Fruit fly (Drosophila melanogaster) whole organism, larva: ENCODE results near the gene CG5180.

Experiments
- noc ChIP-seq: fragments of 200-800 bp; sonication (Bioruptor generic); optimal IDR thresholded peaks from 3 replicates; lab custom pipeline; 2019; ENCODE audit warnings: missing biosample characterization, mild to moderate bottlenecking, missing genetic modification characterization, moderate library complexity

Gene CG5180

DNA sequence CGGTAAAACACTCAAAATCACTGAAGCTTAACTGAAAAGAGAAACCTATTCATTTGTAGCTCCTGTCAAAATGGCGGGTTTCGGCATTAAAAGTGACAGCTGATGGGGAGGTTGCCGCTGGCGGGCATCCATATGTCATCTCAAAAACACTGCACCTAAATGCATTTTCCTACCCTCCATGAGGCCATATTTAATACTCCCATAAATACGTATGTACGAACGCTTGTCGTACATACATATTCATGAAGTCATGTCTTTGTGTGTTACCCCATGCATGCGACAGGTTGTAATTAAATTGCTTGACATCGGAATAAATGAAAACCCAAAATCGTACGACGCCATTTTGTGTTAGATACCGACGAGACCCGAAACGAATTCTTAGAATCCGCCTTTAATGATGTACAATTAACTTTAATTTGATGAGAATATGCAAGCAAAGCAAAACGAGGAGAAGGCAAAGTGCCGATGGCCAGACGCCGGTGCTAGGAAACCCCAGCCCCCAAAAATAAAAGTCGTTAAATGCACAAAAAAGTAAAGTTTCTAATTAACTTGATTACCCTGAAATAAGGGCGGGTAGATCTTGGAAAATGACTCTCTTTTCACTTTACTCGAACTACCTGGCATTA is 38.7 kb downstream of the CG5180 start:
- TF ChIP-seq noc (tag; lab: Kevin White, UChicago), result no peak

DNA sequence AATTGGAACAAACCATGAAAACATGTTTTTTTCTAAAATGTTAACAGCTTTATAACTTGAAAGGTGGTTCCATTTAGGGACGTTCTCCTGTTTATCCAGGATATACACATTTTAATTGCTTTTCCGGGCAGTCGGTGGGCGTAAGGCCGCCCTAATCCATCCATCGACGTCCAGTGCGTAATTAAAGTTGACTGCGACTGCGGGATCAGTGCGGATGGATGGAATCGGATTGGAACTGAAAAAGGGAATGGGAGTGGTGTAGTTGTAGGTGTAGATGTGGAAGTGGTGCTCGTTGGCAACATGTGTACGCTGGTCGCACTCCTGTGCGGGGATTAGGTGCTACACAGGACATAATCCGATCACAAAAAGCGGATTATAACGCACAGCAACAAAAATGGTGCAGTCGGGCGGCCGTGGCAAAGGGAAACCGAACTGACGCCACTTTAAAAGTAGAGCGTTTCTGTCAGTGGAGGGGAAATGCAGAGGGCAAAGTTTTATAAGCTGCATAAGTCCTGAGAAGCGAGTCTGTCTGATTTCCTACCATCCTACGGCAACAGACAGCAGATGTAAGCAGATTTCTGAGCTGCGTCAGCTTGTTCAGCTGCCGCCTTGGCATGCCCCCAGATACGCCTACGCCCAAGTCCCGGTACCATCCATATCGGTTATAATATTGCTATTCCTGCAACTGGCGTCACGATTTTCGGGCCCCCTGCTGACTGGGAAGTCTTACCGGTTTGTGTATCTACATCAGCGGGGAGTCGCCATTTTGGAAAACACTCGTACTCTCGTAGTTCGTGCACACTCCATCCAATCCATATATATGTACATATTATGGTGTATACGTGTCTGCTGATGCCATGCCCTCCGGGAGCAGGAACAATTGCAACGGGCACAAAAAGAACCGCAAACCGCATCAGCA is 39.9 kb downstream of the CG5180 start:
- TF ChIP-seq noc (tag; lab: Kevin White, UChicago), result no peak

DNA sequence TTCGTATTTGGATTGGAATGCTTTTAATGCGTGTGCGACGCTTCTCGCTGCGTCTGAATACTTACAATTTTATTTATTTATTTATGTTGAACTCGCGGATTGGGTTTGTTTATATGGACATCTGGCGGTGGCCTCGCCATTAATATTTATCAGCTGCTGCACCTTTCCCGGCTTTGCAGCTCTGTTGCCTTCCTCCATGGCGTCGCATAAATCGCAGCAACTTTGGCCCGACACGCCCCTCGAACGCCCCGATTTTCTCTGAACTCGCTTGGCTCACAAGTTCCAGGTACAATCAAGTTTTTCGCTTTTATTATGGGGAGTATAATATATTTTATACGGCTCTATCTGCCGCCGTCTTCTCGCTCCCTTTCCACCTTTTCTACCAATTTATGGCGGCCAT is 42.4 kb downstream of the CG5180 start:
- TF ChIP-seq noc (tag; lab: Kevin White, UChicago), result no peak

DNA sequence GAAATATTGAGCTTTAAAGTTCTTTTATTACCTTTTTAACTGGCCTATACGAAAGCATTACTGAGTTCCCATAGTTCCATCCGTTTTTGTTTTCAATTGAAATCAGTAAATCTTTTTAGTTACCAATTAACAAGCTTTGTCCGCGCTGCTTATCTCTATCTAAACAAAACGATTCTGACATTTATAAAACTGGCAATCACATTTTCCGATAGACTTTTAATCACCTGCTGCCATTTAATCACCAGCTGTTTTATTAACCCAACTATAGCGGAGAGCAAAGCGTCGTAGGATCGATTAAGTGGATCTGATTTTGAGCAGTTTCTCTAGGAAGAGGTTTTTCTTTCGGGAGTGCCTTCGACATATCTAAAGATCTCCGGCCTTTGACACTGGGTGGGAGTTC is 44.9 kb downstream of the CG5180 start:
- TF ChIP-seq noc (tag; lab: Kevin White, UChicago), result no peak

DNA sequence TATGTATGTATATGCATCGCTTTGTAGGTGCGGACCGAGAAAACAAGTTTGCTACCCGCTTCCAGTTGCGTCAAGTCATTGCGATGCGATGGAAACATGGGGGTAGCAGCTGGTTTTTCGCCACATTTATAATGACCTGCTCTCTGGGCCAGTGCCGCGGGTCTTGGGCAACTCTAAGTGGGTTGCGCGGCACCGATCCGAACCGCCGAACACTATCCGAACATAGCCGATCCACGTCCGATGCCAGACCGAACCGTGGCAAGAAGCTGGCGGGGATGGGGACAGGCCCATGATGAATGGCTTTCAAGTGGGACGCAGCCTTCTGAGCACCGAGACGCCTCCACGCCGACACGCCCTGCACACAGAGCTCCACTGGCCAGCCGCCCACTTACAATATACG is 46.3 kb downstream of the CG5180 start:
- TF ChIP-seq noc (tag; lab: Kevin White, UChicago), result no peak

DNA sequence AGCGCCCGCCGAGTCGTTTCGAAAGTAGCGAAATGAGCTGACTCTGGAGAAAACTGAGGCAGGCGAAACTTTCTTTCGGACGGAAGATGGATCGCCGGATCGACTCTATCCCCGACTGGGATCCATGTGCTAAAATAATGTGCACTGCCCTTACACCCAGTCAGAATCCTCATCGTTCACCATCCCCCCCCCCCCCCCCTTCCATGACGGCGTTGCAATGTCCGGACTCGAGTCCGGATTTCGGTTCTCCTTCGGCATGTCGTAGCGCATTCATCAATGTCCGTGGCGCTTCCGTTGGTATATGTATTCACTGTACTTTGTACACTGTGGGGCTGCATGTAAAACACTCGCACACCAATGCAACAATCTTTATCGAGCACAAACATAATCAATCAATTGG is 47.3 kb downstream of the CG5180 start:
- TF ChIP-seq noc (tag; lab: Kevin White, UChicago), result no peak

DNA sequence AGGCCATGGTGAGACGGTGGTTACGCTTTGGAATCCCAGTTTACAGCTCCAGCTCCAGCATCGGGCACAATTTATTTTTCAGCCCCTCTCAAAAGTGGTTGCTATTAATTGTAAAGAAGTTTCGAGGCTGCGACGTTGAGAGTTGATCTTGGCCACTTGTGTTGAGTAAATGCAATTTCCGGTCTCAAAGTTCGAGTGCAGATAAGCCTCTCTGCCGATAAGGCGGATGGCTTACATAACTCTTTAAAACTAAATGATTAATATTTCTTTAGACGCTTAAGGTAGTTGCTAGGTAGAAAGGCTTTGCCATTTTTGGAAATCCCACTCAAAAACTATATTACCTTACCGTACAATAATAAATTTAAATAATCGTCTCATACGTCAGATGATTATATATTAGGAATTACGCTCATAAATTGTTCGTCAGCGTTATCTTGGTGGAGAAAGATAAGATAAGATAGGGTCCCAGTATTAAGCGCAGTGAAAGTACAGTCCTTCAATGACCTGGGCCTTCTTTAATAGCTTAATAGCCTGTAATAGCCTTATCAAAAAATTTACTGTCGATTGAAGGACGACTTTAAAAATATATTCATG is 47.9 kb downstream of the CG5180 start:
- peak; percentile 79 for TF ChIP-seq noc (tag; lab: Kevin White, UChicago)

DNA sequence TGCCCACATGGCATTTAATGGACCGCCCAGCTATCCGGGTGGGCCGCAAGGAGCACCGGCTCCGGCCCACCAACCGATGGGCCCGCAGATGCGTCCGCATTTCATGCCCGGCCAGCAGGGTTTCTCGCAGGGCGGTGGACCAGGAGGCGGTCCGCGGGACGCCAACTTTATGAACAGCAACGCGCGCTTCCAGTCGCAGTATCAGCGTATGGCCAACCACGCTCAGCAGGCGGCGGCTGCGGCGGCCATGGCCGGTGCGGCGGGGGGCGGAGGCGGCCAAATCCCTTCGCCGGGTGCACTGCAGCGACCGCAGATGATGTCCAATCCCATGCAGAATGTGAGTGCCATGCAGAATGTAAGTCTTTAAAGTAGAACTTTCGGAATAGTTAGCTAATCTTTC is 50.5 kb downstream of the CG5180 start:
- no peak for TF ChIP-seq noc (tag; lab: Kevin White, UChicago)
